Worm (Caenorhabditis elegans) whole organism, L4 larva: ENCODE results near the gene C25E10.16.

ENCODE experiments used
- ama-1 ChIP-seq: fragments of 150-350 bp; optimal IDR thresholded peaks from 2 replicates; lab custom pipeline; 2014; ENCODE audit warnings: inconsistent platforms, mixed read lengths
- ceh-82 ChIP-seq: sonication (generic microtip); optimal IDR thresholded peaks from 2 replicates; lab custom pipeline; 2017; ENCODE audit warnings: missing biosample characterization, missing genetic modification characterization
- cey-2 ChIP-seq: sonication (generic microtip); optimal IDR thresholded peaks from 3 replicates; lab custom pipeline; 2017; ENCODE audit warnings: missing genetic modification characterization, mild to moderate bottlenecking, missing compliant biosample characterization, antibody characterized with exemption, borderline replicate concordance; ENCODE audit not compliant: insufficient read depth
- fkh-10 ChIP-seq: fragments of 150-350 bp; optimal IDR thresholded peaks from 2 replicates; lab custom pipeline; 2014; ENCODE audit warnings: missing biosample characterization, missing genetic modification reagents, missing genetic modification characterization
- fos-1 ChIP-seq: fragments of 150-350 bp; optimal IDR thresholded peaks from 2 replicates; lab custom pipeline; 2014; ENCODE audit warnings: missing biosample characterization, missing genetic modification characterization
- lsy-2 ChIP-seq, 2 experiments: fragments of 150-350 bp in 1 of 2; sonication (generic microtip) in 1 of 2; optimal IDR thresholded peaks; 2 replicates each; lab custom pipeline; 2014 to 2017; ENCODE audit warnings: missing biosample characterization in 2 of 2, missing genetic modification characterization in 2 of 2
- nhr-28 ChIP-seq: fragments of 150-350 bp; optimal IDR thresholded peaks from 2 replicates; lab custom pipeline; 2014; ENCODE audit warnings: missing biosample characterization, missing genetic modification characterization
- nhr-76 ChIP-seq: fragments of 150-350 bp; optimal IDR thresholded peaks from 2 replicates; lab custom pipeline; 2014; ENCODE audit warnings: missing biosample characterization, missing genetic modification characterization
- set-16 ChIP-seq: fragments of 200-800 bp; sonication (Bioruptor generic); IDR thresholded peaks from 2 replicates; pipeline ENCODE4 v1.3.6; 2022; ENCODE audit warnings: missing genetic modification reagents, missing genetic modification characterization, missing compliant biosample characterization
- unc-39 ChIP-seq: sonication (generic microtip); optimal IDR thresholded peaks from 2 replicates; lab custom pipeline; 2017; ENCODE audit warnings: missing biosample characterization, missing genetic modification characterization
- zip-2 ChIP-seq: fragments of 150-350 bp; optimal IDR thresholded peaks from 2 replicates; lab custom pipeline; 2014; ENCODE audit warnings: missing biosample characterization, missing genetic modification characterization
- ztf-11 ChIP-seq: fragments of 150-350 bp; optimal IDR thresholded peaks from 2 replicates; lab custom pipeline; 2014; ENCODE audit warnings: missing biosample characterization, missing genetic modification characterization

- TF ChIP-seq ama-1 (no peak), fos-1 (no peak), fkh-10 (no peak), nhr-76 (tag; lab: Kevin White, UChicago) (peak; percentile 87), ceh-82 (no peak), zip-2 (tag; lab: Kevin White, UChicago) (peak; percentile 31), lsy-2 (tag; optimal IDR thresholded peaks at IDR 0.05; lab: Kevin White, UChicago) (peak; percentile 55 to 81), ztf-11 (tag; lab: Kevin White, UChicago) (no peak), set-16 (GFP tag; lab: Robert Waterston, UW) (peak; percentile 59), unc-39 (no peak), nhr-28 (peak; percentile 98), cey-2 (peak; percentile 95)
Observed at ce11 chrV:9095613-9096317, 36.4 kb upstream of the C25E10.16 start, which contains the start of gene F21C10.10.
